Worm (Caenorhabditis elegans) whole organism, L2 larva: ENCODE measurements around the gene C33A12.3.

Experiments
- C34F6.9 ChIP-seq: fragments of 150-350 bp; optimal IDR thresholded peaks from 2 replicates; lab custom pipeline; 2014; ENCODE audit warnings: missing biosample characterization, missing genetic modification characterization
- F13H6.1 ChIP-seq: sonication (generic microtip); optimal IDR thresholded peaks from 2 replicates; lab custom pipeline; 2016; ENCODE audit warnings: missing genetic modification characterization, missing compliant biosample characterization
- Y55F3AM.14 ChIP-seq: fragments of 200-800 bp; sonication (Bioruptor generic); optimal IDR thresholded peaks from 2 replicates; lab custom pipeline; 2018; ENCODE audit warnings: mild to moderate bottlenecking, missing genetic modification characterization, missing compliant biosample characterization
- ZK546.5 ChIP-seq: sonication (generic microtip); optimal IDR thresholded peaks from 2 replicates; lab custom pipeline; 2017; ENCODE audit warnings: missing biosample characterization, missing genetic modification characterization
- alr-1 ChIP-seq: fragments of 150-350 bp; optimal IDR thresholded peaks from 2 replicates; lab custom pipeline; 2014; ENCODE audit warnings: missing biosample characterization, missing genetic modification characterization
- aly-2 ChIP-seq: fragments of 150-350 bp; optimal IDR thresholded peaks from 2 replicates; lab custom pipeline; 2014; ENCODE audit warnings: missing biosample characterization, missing genetic modification characterization
- ama-1 ChIP-seq: fragments of 150-350 bp; optimal IDR thresholded peaks from 2 replicates; lab custom pipeline; 2018; ENCODE audit warnings: inconsistent platforms
- blmp-1 ChIP-seq: sonication (generic microtip); optimal IDR thresholded peaks from 2 replicates; lab custom pipeline; 2017; ENCODE audit warnings: missing genetic modification characterization, mild to moderate bottlenecking, missing compliant biosample characterization, antibody characterized with exemption, moderate library complexity; ENCODE audit not compliant: insufficient read depth
- ceh-16 ChIP-seq: fragments of 150-350 bp; optimal IDR thresholded peaks from 2 replicates; lab custom pipeline; 2014; ENCODE audit warnings: missing biosample characterization, missing genetic modification characterization
- ceh-82 ChIP-seq: fragments of 150-350 bp; optimal IDR thresholded peaks from 2 replicates; lab custom pipeline; 2014; ENCODE audit warnings: missing biosample characterization, missing genetic modification characterization
- crh-2 ChIP-seq: sonication (generic microtip); optimal IDR thresholded peaks from 2 replicates; lab custom pipeline; 2017; ENCODE audit warnings: missing biosample characterization, missing genetic modification characterization
- dmd-4 ChIP-seq: sonication (generic microtip); optimal IDR thresholded peaks from 2 replicates; lab custom pipeline; 2017; ENCODE audit warnings: missing biosample characterization, missing genetic modification characterization
- egl-27 ChIP-seq: sonication (generic microtip); optimal IDR thresholded peaks from 3 replicates; lab custom pipeline; 2017; ENCODE audit warnings: missing biosample characterization, missing genetic modification reagents, missing genetic modification characterization
- elt-1 ChIP-seq: fragments of 150-350 bp; optimal IDR thresholded peaks from 2 replicates; lab custom pipeline; 2014; ENCODE audit warnings: missing biosample characterization, missing genetic modification characterization
- elt-3 ChIP-seq: sonication (generic microtip); optimal IDR thresholded peaks from 2 replicates; lab custom pipeline; 2017; ENCODE audit warnings: missing biosample characterization, missing genetic modification characterization
- fos-1 ChIP-seq: fragments of 150-350 bp; optimal IDR thresholded peaks from 2 replicates; lab custom pipeline; 2014; ENCODE audit warnings: missing biosample characterization, missing genetic modification characterization
- gmeb-1 ChIP-seq: fragments of 150-350 bp; optimal IDR thresholded peaks from 2 replicates; lab custom pipeline; 2014; ENCODE audit warnings: missing biosample characterization, missing genetic modification characterization
- lin-13 ChIP-seq: fragments of 150-350 bp; optimal IDR thresholded peaks from 2 replicates; lab custom pipeline; 2014; ENCODE audit warnings: missing biosample characterization, missing genetic modification reagents, missing genetic modification characterization
- lin-39 ChIP-seq: fragments of 150-350 bp; optimal IDR thresholded peaks from 2 replicates; lab custom pipeline; 2014; ENCODE audit warnings: missing biosample characterization, missing genetic modification reagents, missing genetic modification characterization
- lsy-2 ChIP-seq, 2 experiments: fragments of 150-350 bp in 1 of 2; sonication (generic microtip) in 1 of 2; optimal IDR thresholded peaks; 2 replicates each; lab custom pipeline; 2014 to 2017; ENCODE audit warnings: missing biosample characterization in 2 of 2, missing genetic modification characterization in 2 of 2
- mab-5 ChIP-seq: fragments of 150-350 bp; optimal IDR thresholded peaks from 2 replicates; lab custom pipeline; 2014; ENCODE audit warnings: missing biosample characterization, missing genetic modification characterization
- mbf-1 ChIP-seq: sonication (generic microtip); optimal IDR thresholded peaks from 2 replicates; lab custom pipeline; 2017; ENCODE audit warnings: missing biosample characterization, missing genetic modification characterization
- mdl-1 ChIP-seq, 2 experiments: fragments of 150-350 bp in 1 of 2; sonication (generic microtip) in 1 of 2; optimal IDR thresholded peaks; 2 replicates each; lab custom pipeline; 2017; ENCODE audit warnings: missing biosample characterization in 2 of 2, missing genetic modification characterization in 2 of 2
- nhr-10 ChIP-seq: sonication (generic microtip); optimal IDR thresholded peaks from 2 replicates; lab custom pipeline; 2017; ENCODE audit warnings: missing biosample characterization, missing genetic modification characterization
- nhr-11 ChIP-seq: fragments of 150-350 bp; optimal IDR thresholded peaks from 2 replicates; lab custom pipeline; 2014; ENCODE audit warnings: missing biosample characterization, missing genetic modification characterization
- nhr-12 ChIP-seq: fragments of 150-350 bp; optimal IDR thresholded peaks from 2 replicates; lab custom pipeline; 2014; ENCODE audit warnings: missing biosample characterization, missing genetic modification characterization
- nhr-129 ChIP-seq: fragments of 150-350 bp; optimal IDR thresholded peaks from 2 replicates; lab custom pipeline; 2014; ENCODE audit warnings: missing biosample characterization, missing genetic modification characterization
- nhr-21 ChIP-seq: fragments of 150-350 bp; optimal IDR thresholded peaks from 2 replicates; lab custom pipeline; 2014; ENCODE audit warnings: missing biosample characterization, missing genetic modification characterization
- nhr-23 ChIP-seq: fragments of 150-350 bp; optimal IDR thresholded peaks from 2 replicates; lab custom pipeline; 2014; ENCODE audit warnings: missing biosample characterization, missing genetic modification reagents, missing genetic modification characterization
- nhr-237 ChIP-seq: fragments of 150-350 bp; optimal IDR thresholded peaks from 2 replicates; lab custom pipeline; 2014; ENCODE audit warnings: missing biosample characterization, missing genetic modification characterization
- nhr-25 ChIP-seq: fragments of 150-350 bp; sonication (generic microtip); optimal IDR thresholded peaks from 3 replicates; lab custom pipeline; 2014; ENCODE audit warnings: missing biosample characterization, missing genetic modification characterization
- nhr-77 ChIP-seq: fragments of 150-350 bp; optimal IDR thresholded peaks from 2 replicates; lab custom pipeline; 2014; ENCODE audit warnings: missing biosample characterization, missing genetic modification characterization
- peb-1 ChIP-seq: fragments of 150-350 bp; optimal IDR thresholded peaks from 2 replicates; lab custom pipeline; 2014; ENCODE audit warnings: missing biosample characterization, missing genetic modification characterization
- sem-4 ChIP-seq: fragments of 150-350 bp; optimal IDR thresholded peaks from 2 replicates; lab custom pipeline; 2014; ENCODE audit warnings: missing biosample characterization, missing genetic modification reagents, missing genetic modification characterization
- skn-1 ChIP-seq: sonication (generic microtip); optimal IDR thresholded peaks from 2 replicates; lab custom pipeline; 2017; ENCODE audit warnings: missing biosample characterization, missing genetic modification characterization
- sma-3 ChIP-seq: sonication (generic microtip); optimal IDR thresholded peaks from 2 replicates; lab custom pipeline; 2016; ENCODE audit warnings: missing genetic modification reagents, missing genetic modification characterization, missing compliant biosample characterization
- sma-9 ChIP-seq, 2 experiments: fragments of 150-350 bp in 1 of 2; sonication (generic microtip) in 1 of 2; optimal IDR thresholded peaks; 2 replicates each; lab custom pipeline; 2014 to 2016; ENCODE audit warnings: missing genetic modification characterization in 2 of 2, mild to moderate bottlenecking in 1 of 2, missing biosample characterization in 1 of 2, missing compliant biosample characterization in 1 of 2, missing genetic modification reagents in 1 of 2, moderate library complexity in 1 of 2
- snpc-4 ChIP-seq: fragments of 150-350 bp; optimal IDR thresholded peaks from 2 replicates; lab custom pipeline; 2014; ENCODE audit warnings: missing biosample characterization, missing genetic modification characterization
- unc-55 ChIP-seq: fragments of 150-350 bp; sonication (generic microtip); optimal IDR thresholded peaks from 3 replicates; lab custom pipeline; 2014; ENCODE audit warnings: missing biosample characterization, missing genetic modification reagents, missing genetic modification characterization
- unc-62 ChIP-seq: fragments of 150-350 bp; optimal IDR thresholded peaks from 2 replicates; lab custom pipeline; 2014; ENCODE audit warnings: missing biosample characterization, missing genetic modification reagents, missing genetic modification characterization
- zag-1 ChIP-seq: fragments of 150-350 bp; optimal IDR thresholded peaks from 2 replicates; lab custom pipeline; 2014; ENCODE audit warnings: missing biosample characterization, missing genetic modification characterization
- ztf-1 ChIP-seq: fragments of 200-800 bp; sonication (Bioruptor generic); conservative IDR thresholded peaks from 2 replicates; pipeline ENCODE4 v1.3.6; 2022; ENCODE audit warnings: missing genetic modification characterization, missing compliant biosample characterization
- ztf-4 ChIP-seq: fragments of 150-350 bp; optimal IDR thresholded peaks from 2 replicates; lab custom pipeline; 2014; ENCODE audit warnings: missing biosample characterization, missing genetic modification characterization

C33A12.3 gene

ce11 chrIV:9534342-9534741 lies 21.5 kb upstream of the C33A12.3 start:
- TF ChIP-seq nhr-237 (tag; lab: Kevin White, UChicago) (no peak), peb-1 (tag; lab: Kevin White, UChicago) (no peak), elt-3 (tag; lab: Kevin White, UChicago) (no peak), sem-4 (tag; lab: Kevin White, UChicago) (no peak), crh-2 (tag; lab: Kevin White, UChicago) (peak; percentile 38), zag-1 (no peak), lin-39 (tag; lab: Kevin White, UChicago) (no peak), sma-3 (GFP tag; lab: Kevin White, UChicago) (peak; percentile 79), mab-5 (tag; lab: Kevin White, UChicago) (no peak), ceh-16 (peak; percentile 72), unc-55 (GFP tag; lab: Kevin White, UChicago) (no peak), nhr-25 (tag; lab: Kevin White, UChicago) (peak; percentile 89), egl-27 (tag; lab: Kevin White, UChicago) (peak; percentile 27), ZK546.5 (tag; lab: Kevin White, UChicago) (no peak), nhr-11 (tag; lab: Kevin White, UChicago) (no peak), lin-13 (GFP tag; lab: Kevin White, UChicago) (no peak), dmd-4 (tag; lab: Kevin White, UChicago) (no peak), blmp-1 (peak; percentile 67), snpc-4 (no peak), mdl-1 (tag; optimal IDR thresholded peaks at IDR 0.05; lab: Kevin White, UChicago) (no peak), ztf-1 (GFP tag; lab: Robert Waterston, UW) (no peak), fos-1 (tag; lab: Kevin White, UChicago) (peak; percentile 9), ama-1 (lab: Kevin White, UChicago) (no peak), gmeb-1 (tag; lab: Kevin White, UChicago) (peak; percentile 50), elt-1 (tag; lab: Kevin White, UChicago) (no peak), aly-2 (no peak), lsy-2 (tag; optimal IDR thresholded peaks at IDR 0.05; lab: Kevin White, UChicago) (peak in 1 of 2 experiments; percentile 34), sma-9 (GFP tag; optimal IDR thresholded peaks at IDR 0.05; lab: Kevin White, UChicago) (peak; percentile 61), sma-9 (tag; optimal IDR thresholded peaks at IDR 0.05; lab: Kevin White, UChicago) (no peak), alr-1 (tag; lab: Kevin White, UChicago) (no peak), ceh-82 (tag; lab: Kevin White, UChicago) (no peak), mbf-1 (no peak), nhr-10 (no peak), nhr-21 (peak; percentile 41), nhr-77 (tag; lab: Kevin White, UChicago) (no peak), C34F6.9 (peak; percentile 20), nhr-12 (no peak), F13H6.1 (tag; lab: Kevin White, UChicago) (peak; percentile 9), nhr-129 (tag; lab: Kevin White, UChicago) (peak; percentile 63), Y55F3AM.14 (no peak)

ce11 chrIV:9533071-9533470 lies 20.3 kb upstream of the C33A12.3 start, which contains the start of gene F56H11.2:
F56H11.2 (minus strand) TSS chrIV:9533171.
- TF ChIP-seq lin-39 (tag; lab: Kevin White, UChicago) (no peak), egl-27 (tag; lab: Kevin White, UChicago) (no peak), nhr-21 (no peak), nhr-23 (tag; lab: Kevin White, UChicago) (no peak), ZK546.5 (tag; lab: Kevin White, UChicago) (no peak)

- TF ChIP-seq unc-62 (GFP tag; lab: Kevin White, UChicago) (no peak), elt-3 (tag; lab: Kevin White, UChicago) (no peak), ztf-4 (no peak), aly-2 (no peak), skn-1 (tag; lab: Kevin White, UChicago) (no peak)
These were observed 18.0 kb upstream of the C33A12.3 start for ce11 chrIV:9530768-9531167.
